Worm (Caenorhabditis elegans): ENCODE measurements around the gene srh-166.
"Not testable (repeated sequence)": the region's sequence is repeated elsewhere in the genome, so short reads cannot be mapped to it uniquely, and the experiment has no call there.

srh-166 gene

ce11 chrV:20517005-20517404 is 8.7 kb downstream of the srh-166 start:
- TF ChIP-seq scrt-1 (GFP tag; IDR thresholded peaks at IDR 0.05) (no peak), tbx-37 (GFP tag; conservative IDR thresholded peaks at IDR 0.05) (no peak), tra-4 (tag; optimal IDR thresholded peaks at IDR 0.05) (no peak), tbx-11 (GFP tag; IDR thresholded peaks at IDR 0.05) (no peak), ama-1 (optimal IDR thresholded peaks at IDR 0.05) (no peak), aly-1 (tag; optimal IDR thresholded peaks at IDR 0.05) (no peak), sea-1 (GFP tag; conservative IDR thresholded peaks at IDR 0.05) (no peak), hmg-4 (GFP tag; optimal IDR thresholded peaks at IDR 0.05) (no peak), hmbx-1 (tag; optimal IDR thresholded peaks at IDR 0.05) (no peak), F13C5.2 (tag; optimal IDR thresholded peaks at IDR 0.05) (no peak), pes-1 (GFP tag; IDR thresholded peaks at IDR 0.05) (no peak), hnd-1 (tag; optimal IDR thresholded peaks at IDR 0.05) (no peak), B0310.2 (tag; optimal IDR thresholded peaks at IDR 0.05) (no peak), ets-7 (tag; optimal IDR thresholded peaks at IDR 0.05) (no peak), ceh-36 (tag; optimal IDR thresholded peaks at IDR 0.05) (no peak), flt-1 (GFP tag; IDR thresholded peaks at IDR 0.05) (no peak)

DNA sequence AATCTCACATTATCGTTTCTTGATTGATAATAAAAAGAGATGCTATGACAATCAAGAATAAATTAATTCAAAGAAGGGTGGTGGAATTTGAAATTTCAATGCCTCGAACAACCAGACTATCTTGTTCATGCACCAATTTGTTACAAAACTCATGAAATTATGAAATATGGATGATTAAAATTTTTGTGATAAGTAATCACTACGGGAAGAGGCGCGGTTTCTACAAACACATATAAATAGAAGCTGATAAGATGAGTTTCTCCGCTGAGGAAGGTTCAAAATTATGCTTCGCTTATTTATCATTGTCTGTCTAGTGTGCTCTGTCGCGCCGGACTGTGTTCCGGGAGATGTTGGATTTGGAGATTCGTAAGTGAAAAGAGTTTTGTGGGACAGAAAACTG is 11.2 kb downstream of the srh-166 start:
- TF ChIP-seq pes-1 (GFP tag; IDR thresholded peaks at IDR 0.05) = no peak
- TF ChIP-seq hmbx-1 (tag; optimal IDR thresholded peaks at IDR 0.05) = no peak
- TF ChIP-seq ets-7 (tag; optimal IDR thresholded peaks at IDR 0.05) = no peak
- TF ChIP-seq F13C5.2 (tag; optimal IDR thresholded peaks at IDR 0.05) = no peak
- TF ChIP-seq ama-1 (optimal IDR thresholded peaks at IDR 0.05) = no peak
- TF ChIP-seq B0310.2 (tag; optimal IDR thresholded peaks at IDR 0.05) = no peak
- no peak for TF ChIP-seq tbx-11 (GFP tag; IDR thresholded peaks at IDR 0.05)
- TF ChIP-seq aly-1 (tag; optimal IDR thresholded peaks at IDR 0.05) = no peak
- TF ChIP-seq hnd-1 (tag; optimal IDR thresholded peaks at IDR 0.05) = no peak
- TF ChIP-seq sea-1 (GFP tag; conservative IDR thresholded peaks at IDR 0.05) = no peak
- no peak for TF ChIP-seq hmg-4 (GFP tag; optimal IDR thresholded peaks at IDR 0.05)

ce11 chrV:20513661-20514060 is 12.0 kb downstream of the srh-166 start, which contains the start of gene Y38H6C.8:
Gene Y38H6C.8 (plus strand): TSS chrV:20513961.
- not testable (repeated sequence) for TF ChIP-seq tbx-11 (GFP tag; IDR thresholded peaks at IDR 0.05); tbx-37 (GFP tag; conservative IDR thresholded peaks at IDR 0.05); scrt-1 (GFP tag; IDR thresholded peaks at IDR 0.05)

DNA sequence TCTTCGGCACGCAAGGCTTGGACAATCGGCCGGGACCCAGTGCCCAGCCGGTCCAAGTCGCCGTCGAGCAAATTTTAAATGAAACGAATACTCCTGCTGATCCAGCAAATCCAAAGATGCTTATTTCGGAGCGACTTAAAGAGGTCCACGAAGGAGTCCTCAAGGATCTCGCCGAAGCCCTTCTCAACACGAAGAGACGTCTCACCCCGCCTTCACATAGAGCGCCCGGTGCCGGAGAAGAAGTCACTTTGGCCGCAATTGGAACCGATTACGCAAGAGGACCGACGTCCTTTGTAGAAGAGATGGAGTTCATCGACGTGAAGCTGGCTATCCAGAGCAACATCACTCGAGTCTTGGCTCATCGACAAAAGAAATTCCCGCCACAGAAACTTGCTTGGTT is 16.2 kb downstream of the srh-166 start:
- TF ChIP-seq aly-1 (tag; optimal IDR thresholded peaks at IDR 0.05) = no peak
- TF ChIP-seq tra-4 (tag; optimal IDR thresholded peaks at IDR 0.05) = no peak
- TF ChIP-seq hmg-4 (GFP tag; optimal IDR thresholded peaks at IDR 0.05) = no peak
- no peak for TF ChIP-seq tbx-11 (GFP tag; IDR thresholded peaks at IDR 0.05)
- no peak for TF ChIP-seq flt-1 (GFP tag; IDR thresholded peaks at IDR 0.05)
- no peak for TF ChIP-seq pes-1 (GFP tag; IDR thresholded peaks at IDR 0.05)
- no peak for TF ChIP-seq sea-1 (GFP tag; conservative IDR thresholded peaks at IDR 0.05)
- no peak for TF ChIP-seq tbx-37 (GFP tag; conservative IDR thresholded peaks at IDR 0.05)
- no peak for TF ChIP-seq hnd-1 (tag; optimal IDR thresholded peaks at IDR 0.05)
- TF ChIP-seq F13C5.2 (tag; optimal IDR thresholded peaks at IDR 0.05) = no peak
- no peak for TF ChIP-seq ceh-13 (GFP tag; optimal IDR thresholded peaks at IDR 0.05)
- TF ChIP-seq ceh-36 (tag; optimal IDR thresholded peaks at IDR 0.05) = no peak
- no peak for TF ChIP-seq scrt-1 (GFP tag; IDR thresholded peaks at IDR 0.05)
- no peak for TF ChIP-seq B0310.2 (tag; optimal IDR thresholded peaks at IDR 0.05)
- no peak for TF ChIP-seq ets-7 (tag; optimal IDR thresholded peaks at IDR 0.05)
- no peak for TF ChIP-seq ama-1 (optimal IDR thresholded peaks at IDR 0.05)
- no peak for TF ChIP-seq hmbx-1 (tag; optimal IDR thresholded peaks at IDR 0.05)

DNA sequence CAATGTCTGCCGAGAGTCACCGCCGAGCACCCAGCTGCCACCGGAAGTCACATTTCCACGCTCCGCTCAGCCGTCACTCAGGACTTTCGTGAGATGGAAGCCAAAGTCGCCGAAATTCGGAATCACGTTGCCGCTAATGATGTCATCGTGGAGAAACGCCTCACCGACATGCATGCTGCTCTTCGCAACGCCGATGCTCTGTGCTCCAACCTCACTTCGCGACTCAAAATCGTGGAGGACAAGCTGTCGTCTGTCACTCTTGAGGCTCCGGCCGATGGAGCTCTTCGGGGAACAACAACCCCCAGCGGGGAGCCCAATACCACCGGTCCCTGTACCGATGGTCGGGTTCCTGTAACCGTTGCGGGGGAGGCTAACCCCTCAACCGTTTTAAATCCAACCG is 19.1 kb downstream of the srh-166 start:
- no peak for TF ChIP-seq sea-1 (GFP tag; conservative IDR thresholded peaks at IDR 0.05)

DNA sequence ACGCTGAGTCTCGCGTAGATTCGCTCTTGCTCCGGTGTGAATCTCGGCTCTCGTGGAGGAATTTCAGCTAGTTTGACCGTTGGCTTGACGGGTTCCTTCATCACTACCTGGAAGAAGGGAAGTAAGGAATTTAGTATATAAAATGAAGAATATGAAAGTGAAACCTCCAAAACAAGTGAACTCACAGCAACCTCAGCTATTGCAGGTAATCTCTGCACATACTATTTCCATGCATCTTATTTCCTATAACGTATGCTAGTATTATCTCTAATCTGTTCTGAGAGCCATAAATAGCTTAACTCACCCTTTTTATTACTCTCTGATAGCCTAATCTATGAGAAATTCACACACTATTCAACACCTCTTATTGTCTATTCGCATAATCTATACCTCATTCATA is 20.7 kb downstream of the srh-166 start, which contains the start of gene Y38H6C.4:
Gene Y38H6C.4 (minus strand): TSS at position 101 of the 400 bp plus-strand sequence.
- TF ChIP-seq aly-1 (tag; optimal IDR thresholded peaks at IDR 0.05) (no peak), hmg-4 (GFP tag; optimal IDR thresholded peaks at IDR 0.05) (no peak), ama-1 (optimal IDR thresholded peaks at IDR 0.05) (no peak), flt-1 (GFP tag; IDR thresholded peaks at IDR 0.05) (no peak), hnd-1 (tag; optimal IDR thresholded peaks at IDR 0.05) (no peak), B0310.2 (tag; optimal IDR thresholded peaks at IDR 0.05) (no peak), scrt-1 (GFP tag; IDR thresholded peaks at IDR 0.05) (no peak), ceh-13 (GFP tag; optimal IDR thresholded peaks at IDR 0.05) (no peak), ceh-36 (tag; optimal IDR thresholded peaks at IDR 0.05) (no peak), ets-7 (tag; optimal IDR thresholded peaks at IDR 0.05) (no peak), pes-1 (GFP tag; IDR thresholded peaks at IDR 0.05) (no peak), sea-1 (GFP tag; conservative IDR thresholded peaks at IDR 0.05) (no peak), tbx-37 (GFP tag; conservative IDR thresholded peaks at IDR 0.05) (no peak), tbx-11 (GFP tag; IDR thresholded peaks at IDR 0.05) (no peak), hmbx-1 (tag; optimal IDR thresholded peaks at IDR 0.05) (no peak), tra-4 (tag; optimal IDR thresholded peaks at IDR 0.05) (no peak), F13C5.2 (tag; optimal IDR thresholded peaks at IDR 0.05) (no peak)

DNA sequence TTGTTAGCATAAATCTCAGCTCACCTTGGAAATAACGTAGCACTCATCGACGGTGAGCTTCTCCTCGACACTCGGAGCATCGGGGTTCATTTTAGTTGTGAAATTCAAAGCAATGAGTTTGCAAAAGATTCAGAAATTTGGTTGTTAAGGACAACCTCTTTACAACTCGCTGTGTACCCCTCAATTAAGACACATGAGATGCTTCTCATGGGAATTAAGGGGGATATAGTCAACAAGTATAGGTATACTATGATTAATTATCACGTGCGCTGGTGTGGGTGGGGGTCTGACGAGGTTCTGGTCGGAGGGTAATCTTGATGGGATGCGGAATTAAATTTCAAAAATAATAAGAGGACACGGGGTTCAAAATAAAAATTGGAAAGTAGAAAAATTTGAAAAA is 25.3 kb downstream of the srh-166 start, which contains the start of gene dct-14:
Gene dct-14 (minus strand): TSS at position 101 of the 400 bp plus-strand sequence.
- no peak for TF ChIP-seq hmg-4 (GFP tag; optimal IDR thresholded peaks at IDR 0.05)
- no peak for TF ChIP-seq scrt-1 (GFP tag; IDR thresholded peaks at IDR 0.05)
- no peak for TF ChIP-seq ceh-36 (tag; optimal IDR thresholded peaks at IDR 0.05)
- no peak for TF ChIP-seq ets-7 (tag; optimal IDR thresholded peaks at IDR 0.05)
- no peak for TF ChIP-seq tbx-37 (GFP tag; conservative IDR thresholded peaks at IDR 0.05)
- TF ChIP-seq sea-1 (GFP tag; conservative IDR thresholded peaks at IDR 0.05) = no peak
- TF ChIP-seq hnd-1 (tag; optimal IDR thresholded peaks at IDR 0.05) = no peak
- TF ChIP-seq F13C5.2 (tag; optimal IDR thresholded peaks at IDR 0.05) = no peak
- no peak for TF ChIP-seq flt-1 (GFP tag; IDR thresholded peaks at IDR 0.05)
- no peak for TF ChIP-seq B0310.2 (tag; optimal IDR thresholded peaks at IDR 0.05)

DNA sequence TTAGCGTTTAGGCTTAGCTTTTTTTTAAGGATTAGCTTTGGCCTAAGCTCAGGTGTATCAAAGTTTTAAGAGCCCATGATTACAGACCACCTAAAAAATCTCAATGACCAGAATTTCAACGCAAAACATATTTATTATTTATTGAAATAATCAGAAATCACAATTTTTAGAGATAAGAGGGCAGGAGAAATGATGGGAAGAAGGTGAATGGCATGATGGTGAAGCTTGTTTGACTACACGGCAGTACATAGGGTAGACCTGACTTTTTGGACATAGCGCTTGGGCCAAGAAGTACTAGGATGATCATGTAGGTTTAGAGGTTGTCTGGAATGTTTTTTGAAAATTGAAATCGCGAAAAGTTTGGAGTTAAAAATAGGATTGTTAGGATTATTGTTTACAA is 26.0 kb downstream of the srh-166 start:
- TF ChIP-seq B0310.2 (tag; optimal IDR thresholded peaks at IDR 0.05) = no peak
- no peak for TF ChIP-seq tbx-11 (GFP tag; IDR thresholded peaks at IDR 0.05)
- TF ChIP-seq scrt-1 (GFP tag; IDR thresholded peaks at IDR 0.05) = no peak
- TF ChIP-seq flt-1 (GFP tag; IDR thresholded peaks at IDR 0.05) = no peak
- TF ChIP-seq ceh-13 (GFP tag; optimal IDR thresholded peaks at IDR 0.05) = no peak
- no peak for TF ChIP-seq hnd-1 (tag; optimal IDR thresholded peaks at IDR 0.05)
- TF ChIP-seq tbx-37 (GFP tag; conservative IDR thresholded peaks at IDR 0.05) = no peak
- TF ChIP-seq pes-1 (GFP tag; IDR thresholded peaks at IDR 0.05) = no peak
- TF ChIP-seq aly-1 (tag; optimal IDR thresholded peaks at IDR 0.05) = no peak
- no peak for TF ChIP-seq hmg-4 (GFP tag; optimal IDR thresholded peaks at IDR 0.05)
- TF ChIP-seq sea-1 (GFP tag; conservative IDR thresholded peaks at IDR 0.05) = no peak
- TF ChIP-seq hmbx-1 (tag; optimal IDR thresholded peaks at IDR 0.05) = no peak

Data from whole organism, early embryonic.